Worm (Caenorhabditis elegans) whole organism, mixed stage, embryonic: Measurements from ENCODE around the gene R04E5.9.

Experiments used
- M03D4.4 ChIP-seq: sonication (generic microtip); optimal IDR thresholded peaks from 2 replicates; lab custom pipeline; 2017; ENCODE audit warnings: mild to moderate bottlenecking, missing genetic modification characterization, missing compliant biosample characterization
- mep-1 ChIP-seq: fragments of 150-350 bp; optimal IDR thresholded peaks from 2 replicates; lab custom pipeline; 2017; ENCODE audit warnings: missing biosample characterization, missing genetic modification reagents, missing genetic modification characterization, inconsistent platforms
- mls-2 ChIP-seq: sonication (generic microtip); optimal IDR thresholded peaks from 2 replicates; lab custom pipeline; 2016; ENCODE audit warnings: mild to moderate bottlenecking, missing genetic modification characterization, moderate library complexity, missing compliant biosample characterization
- nhr-237 ChIP-seq: fragments of 150-350 bp; optimal IDR thresholded peaks from 2 replicates; lab custom pipeline; 2014; ENCODE audit warnings: missing biosample characterization, missing genetic modification characterization
- nhr-28 ChIP-seq: fragments of 150-350 bp; optimal IDR thresholded peaks from 2 replicates; lab custom pipeline; 2014; ENCODE audit warnings: missing biosample characterization, missing genetic modification characterization
- nhr-76 ChIP-seq: sonication (generic microtip); optimal IDR thresholded peaks from 2 replicates; lab custom pipeline; 2017; ENCODE audit warnings: missing biosample characterization, missing genetic modification characterization
- sem-2 ChIP-seq: fragments of 200-800 bp; sonication (Bioruptor generic); optimal IDR thresholded peaks from 2 replicates; lab custom pipeline; 2018; ENCODE audit warnings: mild to moderate bottlenecking, missing genetic modification characterization, missing compliant biosample characterization
- snpc-4 ChIP-seq: fragments of 150-350 bp; optimal IDR thresholded peaks from 2 replicates; lab custom pipeline; 2014; ENCODE audit warnings: missing biosample characterization, missing genetic modification characterization
- tbx-8 ChIP-seq: fragments of 200-800 bp; sonication (Bioruptor generic); optimal IDR thresholded peaks from 2 replicates; lab custom pipeline; 2018; ENCODE audit warnings: mild to moderate bottlenecking, missing genetic modification characterization, moderate library complexity, missing compliant biosample characterization
- unc-62 ChIP-seq: fragments of 150-350 bp; optimal IDR thresholded peaks from 2 replicates; lab custom pipeline; 2014; ENCODE audit warnings: missing biosample characterization, missing genetic modification reagents, missing genetic modification characterization
- ztf-11 ChIP-seq: fragments of 150-350 bp; optimal IDR thresholded peaks from 2 replicates; lab custom pipeline; 2014; ENCODE audit warnings: missing biosample characterization, missing genetic modification characterization

DNA sequence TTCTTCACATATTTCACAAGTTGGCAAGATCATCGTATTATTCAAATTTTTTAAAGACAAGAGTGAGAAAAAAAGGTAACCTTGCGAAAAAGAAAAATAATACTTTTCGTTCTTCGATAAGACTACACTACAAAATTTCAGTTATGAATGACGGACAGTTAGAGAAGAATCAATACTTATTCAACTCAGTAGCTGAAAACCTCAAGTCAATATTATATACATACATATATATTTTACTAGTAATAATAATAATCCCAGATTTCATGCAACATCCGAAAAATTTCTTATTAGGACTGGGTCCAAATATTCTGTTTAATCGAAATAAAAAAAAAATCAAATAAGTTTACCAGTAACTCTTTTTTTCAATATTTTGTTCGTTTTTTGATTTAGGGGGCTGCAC is 20.2 kb upstream of the R04E5.9 start, which contains the start of gene C28G1.6:
- no peak for TF ChIP-seq unc-62 (GFP tag; lab: Kevin White, UChicago)
- no peak for TF ChIP-seq sem-2 (GFP tag; lab: Kevin White, UChicago)
- TF ChIP-seq nhr-28 (tag; lab: Kevin White, UChicago), result no peak
- TF ChIP-seq snpc-4 (tag; lab: Kevin White, UChicago), result no peak
- TF ChIP-seq M03D4.4 (tag; lab: Kevin White, UChicago), result no peak
- TF ChIP-seq nhr-237, result no peak
- no peak for TF ChIP-seq ztf-11 (tag; lab: Kevin White, UChicago)
- no peak for TF ChIP-seq tbx-8 (GFP tag; lab: Kevin White, UChicago)
- TF ChIP-seq mep-1 (tag; lab: Kevin White, UChicago), result no peak
- TF ChIP-seq nhr-76, result no peak
- no peak for TF ChIP-seq mls-2
